Fruit fly (Drosophila melanogaster): ENCODE results near the gene CG43348.

DNA sequence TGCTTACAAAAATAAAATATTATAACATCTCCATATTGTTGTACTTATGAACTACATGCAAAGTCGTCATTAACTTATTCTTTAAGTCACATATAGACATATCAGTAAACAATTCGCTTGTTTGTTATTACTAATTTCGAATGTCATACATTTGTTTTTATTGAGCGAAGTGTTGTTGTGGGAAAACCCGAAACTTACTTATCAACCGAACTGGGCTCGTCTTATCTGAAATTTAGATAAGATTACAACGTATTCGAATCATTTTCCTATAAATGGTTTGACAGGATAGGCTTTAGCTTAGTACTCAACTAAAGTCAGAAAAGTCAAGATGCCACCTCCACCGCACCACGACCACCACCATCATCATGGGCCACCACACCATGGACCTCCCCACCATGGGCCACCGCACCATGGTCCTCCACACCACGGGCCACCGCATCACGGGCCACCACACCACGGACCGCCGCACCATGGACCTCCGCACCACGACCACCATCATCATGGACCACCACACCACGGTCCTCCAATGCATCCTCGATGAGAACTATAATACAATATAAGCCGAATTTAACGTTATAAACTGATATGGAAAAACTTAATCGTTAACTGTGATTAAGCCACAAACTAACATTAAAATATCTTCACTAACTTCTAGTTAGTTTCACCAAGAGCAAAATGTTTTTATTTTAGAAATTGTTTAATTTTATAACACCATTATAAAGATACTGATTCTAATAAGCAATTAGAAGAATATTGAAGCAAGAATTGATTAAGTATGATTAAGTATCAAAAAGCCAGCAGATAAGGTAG is 905 bp downstream of the CG43348 start, which contains the start of the genes CG43349 and CG5011:
- TF ChIP-seq CG8301 (tag; optimal IDR thresholded peaks at IDR 0.05) = no peak
- TF ChIP-seq gl (tag; optimal IDR thresholded peaks at IDR 0.05) = no peak
- TF ChIP-seq CG4496 (GFP tag; IDR thresholded peaks at IDR 0.05) = no peak
- no peak for TF ChIP-seq EcR (GFP tag; optimal IDR thresholded peaks at IDR 0.05)
- no peak for TF ChIP-seq CG12605 (GFP tag; IDR thresholded peaks at IDR 0.05)
- no peak for TF ChIP-seq fd96Ca (GFP tag; IDR thresholded peaks at IDR 0.05)
- TF ChIP-seq Ets98B (GFP tag; IDR thresholded peaks at IDR 0.05) = no peak

Measured in whole organism, pupa.